Fruit fly (Drosophila melanogaster) whole organism, prepupa: Measurements from ENCODE around the gene SKIP.

Source experiments
- Blimp-1 ChIP-seq: fragments of 200-800 bp; sonication (Bioruptor generic); optimal IDR thresholded peaks from 3 replicates; lab custom pipeline; 2017; ENCODE audit warnings: missing biosample characterization, missing genetic modification characterization, mild to moderate bottlenecking, moderate library complexity, missing genetic modification reagents
- CG16779 ChIP-seq: fragments of 200-800 bp; sonication (Bioruptor generic); optimal IDR thresholded peaks from 3 replicates; lab custom pipeline; 2017; ENCODE audit warnings: missing biosample characterization, mild to moderate bottlenecking, missing genetic modification characterization
- CG4318 ChIP-seq: fragments of 200-800 bp; sonication (Bioruptor generic); optimal IDR thresholded peaks from 3 replicates; lab custom pipeline; 2017; ENCODE audit warnings: missing biosample characterization, mild to moderate bottlenecking, missing genetic modification characterization
- CG8632 ChIP-seq: fragments of 200-800 bp; sonication (Bioruptor generic); optimal IDR thresholded peaks from 3 replicates; lab custom pipeline; 2016; ENCODE audit warnings: missing biosample characterization, missing genetic modification characterization
- Eip93F ChIP-seq: fragments of 200-800 bp; sonication (Bioruptor generic); optimal IDR thresholded peaks from 2 replicates; lab custom pipeline; 2016; ENCODE audit warnings: missing biosample characterization, mild to moderate bottlenecking, missing genetic modification characterization
- Gug ChIP-seq: fragments of 200-800 bp; sonication (Bioruptor generic); IDR thresholded peaks from 2 replicates; pipeline ENCODE4 v1.3.6; 2022; ENCODE audit warnings: missing biosample characterization, missing genetic modification characterization
- Hr39 ChIP-seq: fragments of 200-800 bp; sonication (Bioruptor generic); optimal IDR thresholded peaks from 2 replicates; lab custom pipeline; 2016; ENCODE audit warnings: missing biosample characterization, missing genetic modification characterization
- Lpt ChIP-seq: fragments of 200-800 bp; sonication (Bioruptor generic); optimal IDR thresholded peaks from 3 replicates; lab custom pipeline; 2016; ENCODE audit warnings: missing biosample characterization, missing genetic modification characterization
- OdsH ChIP-seq: fragments of 200-800 bp; sonication (Bioruptor generic); optimal IDR thresholded peaks from 3 replicates; lab custom pipeline; 2016; ENCODE audit warnings: missing biosample characterization, missing genetic modification characterization
- acj6 ChIP-seq: fragments of 200-800 bp; sonication (Bioruptor generic); optimal IDR thresholded peaks from 3 replicates; lab custom pipeline; 2016; ENCODE audit warnings: missing biosample characterization, missing genetic modification characterization
- fd85E ChIP-seq: fragments of 200-800 bp; sonication (Bioruptor generic); optimal IDR thresholded peaks from 3 replicates; lab custom pipeline; 2016; ENCODE audit warnings: missing biosample characterization, missing genetic modification characterization
- lz ChIP-seq: fragments of 200-800 bp; sonication (Bioruptor generic); optimal IDR thresholded peaks from 3 replicates; lab custom pipeline; 2016; ENCODE audit warnings: missing biosample characterization, missing genetic modification characterization
- ss ChIP-seq, 2 experiments: fragments of 200-800 bp; sonication (Bioruptor generic); optimal IDR thresholded peaks; 2 replicates in 1 of 2; 3 replicates in 1 of 2; lab custom pipeline; 2017 to 2018; ENCODE audit warnings: mild to moderate bottlenecking in 2 of 2, missing biosample characterization in 2 of 2, missing genetic modification characterization in 2 of 2, moderate library complexity in 1 of 2

DNA sequence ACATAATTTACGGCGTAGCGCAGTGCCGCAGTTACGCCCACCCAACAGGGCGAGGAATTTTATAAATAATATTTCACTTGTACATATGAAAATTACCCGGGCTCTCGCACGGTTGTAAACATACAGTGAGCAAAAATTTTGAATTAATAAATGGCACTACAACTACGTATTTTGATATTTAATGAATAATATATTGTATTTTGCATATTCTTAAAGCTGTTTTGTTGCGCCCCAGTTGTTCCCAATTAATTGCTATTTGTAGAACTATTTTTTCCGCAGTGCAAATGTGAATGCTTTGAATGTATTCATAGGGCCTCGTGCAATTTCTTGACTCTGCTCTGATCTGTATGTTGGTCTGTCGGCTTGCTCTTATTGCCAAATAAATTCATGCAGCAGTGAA lies 52.0 kb downstream of the SKIP start:
- peak; percentile 50 for TF ChIP-seq Gug
- TF ChIP-seq OdsH (GFP tag; lab: Kevin White, UChicago), result peak; percentile 72
- peak; percentile 58 for TF ChIP-seq Lpt (GFP tag; lab: Kevin White, UChicago)
- peak; percentile 30 for TF ChIP-seq CG16779
- TF ChIP-seq Blimp-1, result no peak
- TF ChIP-seq acj6 (GFP tag; lab: Kevin White, UChicago), result peak; percentile 75
- TF ChIP-seq Eip93F (GFP tag; lab: Kevin White, UChicago), result no peak
- peak; percentile 49 for TF ChIP-seq lz
- no peak for TF ChIP-seq fd85E
- peak; percentile 26 for TF ChIP-seq Hr39
- TF ChIP-seq CG8632 (GFP tag; lab: Kevin White, UChicago), result peak; percentile 67
- peak; percentile 47 to 61 for TF ChIP-seq ss (GFP tag; optimal IDR thresholded peaks at IDR 0.05; lab: Kevin White, UChicago)
- TF ChIP-seq CG4318 (GFP tag; lab: Kevin White, UChicago), result peak; percentile 35
